Worm (Caenorhabditis elegans) whole organism, L2 larva: Measurements from ENCODE around the gene ckb-2.
"Not testable (repeated sequence)": the region's sequence is repeated elsewhere in the genome, so short reads cannot be mapped to it uniquely, and the experiment has no call there.

Source experiments
- C34F6.9 ChIP-seq: fragments of 150-350 bp; optimal IDR thresholded peaks from 2 replicates; lab custom pipeline; 2014; ENCODE audit warnings: missing biosample characterization, missing genetic modification characterization
- F13H6.1 ChIP-seq: sonication (generic microtip); optimal IDR thresholded peaks from 2 replicates; lab custom pipeline; 2016; ENCODE audit warnings: missing genetic modification characterization, missing compliant biosample characterization
- Y55F3AM.14 ChIP-seq: fragments of 200-800 bp; sonication (Bioruptor generic); optimal IDR thresholded peaks from 2 replicates; lab custom pipeline; 2018; ENCODE audit warnings: mild to moderate bottlenecking, missing genetic modification characterization, missing compliant biosample characterization
- ZK546.5 ChIP-seq: sonication (generic microtip); optimal IDR thresholded peaks from 2 replicates; lab custom pipeline; 2017; ENCODE audit warnings: missing biosample characterization, missing genetic modification characterization
- aly-2 ChIP-seq: fragments of 150-350 bp; optimal IDR thresholded peaks from 2 replicates; lab custom pipeline; 2014; ENCODE audit warnings: missing biosample characterization, missing genetic modification characterization
- blmp-1 ChIP-seq: sonication (generic microtip); optimal IDR thresholded peaks from 2 replicates; lab custom pipeline; 2017; ENCODE audit warnings: missing genetic modification characterization, mild to moderate bottlenecking, missing compliant biosample characterization, antibody characterized with exemption, moderate library complexity; ENCODE audit not compliant: insufficient read depth
- ceh-16 ChIP-seq: fragments of 150-350 bp; optimal IDR thresholded peaks from 2 replicates; lab custom pipeline; 2014; ENCODE audit warnings: missing biosample characterization, missing genetic modification characterization
- ceh-82 ChIP-seq: fragments of 150-350 bp; optimal IDR thresholded peaks from 2 replicates; lab custom pipeline; 2014; ENCODE audit warnings: missing biosample characterization, missing genetic modification characterization
- crh-2 ChIP-seq: sonication (generic microtip); optimal IDR thresholded peaks from 2 replicates; lab custom pipeline; 2017; ENCODE audit warnings: missing biosample characterization, missing genetic modification characterization
- elt-3 ChIP-seq: sonication (generic microtip); optimal IDR thresholded peaks from 2 replicates; lab custom pipeline; 2017; ENCODE audit warnings: missing biosample characterization, missing genetic modification characterization
- fos-1 ChIP-seq: fragments of 150-350 bp; optimal IDR thresholded peaks from 2 replicates; lab custom pipeline; 2014; ENCODE audit warnings: missing biosample characterization, missing genetic modification characterization
- gmeb-1 ChIP-seq: fragments of 150-350 bp; optimal IDR thresholded peaks from 2 replicates; lab custom pipeline; 2014; ENCODE audit warnings: missing biosample characterization, missing genetic modification characterization
- lin-11 ChIP-seq: fragments of 150-350 bp; sonication (generic microtip); optimal IDR thresholded peaks from 2 replicates; lab custom pipeline; 2014; ENCODE audit warnings: missing biosample characterization, missing genetic modification characterization, inconsistent platforms, mixed read lengths
- lin-13 ChIP-seq: fragments of 150-350 bp; optimal IDR thresholded peaks from 2 replicates; lab custom pipeline; 2014; ENCODE audit warnings: missing biosample characterization, missing genetic modification reagents, missing genetic modification characterization
- lsy-2 ChIP-seq, 2 experiments: fragments of 150-350 bp in 1 of 2; sonication (generic microtip) in 1 of 2; optimal IDR thresholded peaks; 2 replicates each; lab custom pipeline; 2014 to 2017; ENCODE audit warnings: missing biosample characterization in 2 of 2, missing genetic modification characterization in 2 of 2
- mab-5 ChIP-seq: fragments of 150-350 bp; optimal IDR thresholded peaks from 2 replicates; lab custom pipeline; 2014; ENCODE audit warnings: missing biosample characterization, missing genetic modification characterization
- mbf-1 ChIP-seq: sonication (generic microtip); optimal IDR thresholded peaks from 2 replicates; lab custom pipeline; 2017; ENCODE audit warnings: missing biosample characterization, missing genetic modification characterization
- mdl-1 ChIP-seq, 2 experiments: fragments of 150-350 bp in 1 of 2; sonication (generic microtip) in 1 of 2; optimal IDR thresholded peaks; 2 replicates each; lab custom pipeline; 2017; ENCODE audit warnings: missing biosample characterization in 2 of 2, missing genetic modification characterization in 2 of 2
- nhr-10 ChIP-seq: sonication (generic microtip); optimal IDR thresholded peaks from 2 replicates; lab custom pipeline; 2017; ENCODE audit warnings: missing biosample characterization, missing genetic modification characterization
- nhr-12 ChIP-seq: fragments of 150-350 bp; optimal IDR thresholded peaks from 2 replicates; lab custom pipeline; 2014; ENCODE audit warnings: missing biosample characterization, missing genetic modification characterization
- nhr-129 ChIP-seq: fragments of 150-350 bp; optimal IDR thresholded peaks from 2 replicates; lab custom pipeline; 2014; ENCODE audit warnings: missing biosample characterization, missing genetic modification characterization
- nhr-21 ChIP-seq: fragments of 150-350 bp; optimal IDR thresholded peaks from 2 replicates; lab custom pipeline; 2014; ENCODE audit warnings: missing biosample characterization, missing genetic modification characterization
- nhr-23 ChIP-seq: fragments of 150-350 bp; optimal IDR thresholded peaks from 2 replicates; lab custom pipeline; 2014; ENCODE audit warnings: missing biosample characterization, missing genetic modification reagents, missing genetic modification characterization
- nhr-25 ChIP-seq: fragments of 150-350 bp; sonication (generic microtip); optimal IDR thresholded peaks from 3 replicates; lab custom pipeline; 2014; ENCODE audit warnings: missing biosample characterization, missing genetic modification characterization
- nhr-6 ChIP-seq: fragments of 150-350 bp; optimal IDR thresholded peaks from 2 replicates; lab custom pipeline; 2014; ENCODE audit warnings: missing biosample characterization, missing genetic modification characterization
- nhr-77 ChIP-seq: fragments of 150-350 bp; optimal IDR thresholded peaks from 2 replicates; lab custom pipeline; 2014; ENCODE audit warnings: missing biosample characterization, missing genetic modification characterization
- peb-1 ChIP-seq: fragments of 150-350 bp; optimal IDR thresholded peaks from 2 replicates; lab custom pipeline; 2014; ENCODE audit warnings: missing biosample characterization, missing genetic modification characterization
- sem-4 ChIP-seq: fragments of 150-350 bp; optimal IDR thresholded peaks from 2 replicates; lab custom pipeline; 2014; ENCODE audit warnings: missing biosample characterization, missing genetic modification reagents, missing genetic modification characterization
- sma-3 ChIP-seq: sonication (generic microtip); optimal IDR thresholded peaks from 2 replicates; lab custom pipeline; 2016; ENCODE audit warnings: missing genetic modification reagents, missing genetic modification characterization, missing compliant biosample characterization
- sma-9 ChIP-seq, 2 experiments: fragments of 150-350 bp in 1 of 2; sonication (generic microtip) in 1 of 2; optimal IDR thresholded peaks; 2 replicates each; lab custom pipeline; 2014 to 2016; ENCODE audit warnings: missing genetic modification characterization in 2 of 2, mild to moderate bottlenecking in 1 of 2, missing biosample characterization in 1 of 2, missing compliant biosample characterization in 1 of 2, missing genetic modification reagents in 1 of 2, moderate library complexity in 1 of 2
- snpc-4 ChIP-seq: fragments of 150-350 bp; optimal IDR thresholded peaks from 2 replicates; lab custom pipeline; 2014; ENCODE audit warnings: missing biosample characterization, missing genetic modification characterization
- unc-55 ChIP-seq: fragments of 150-350 bp; sonication (generic microtip); optimal IDR thresholded peaks from 3 replicates; lab custom pipeline; 2014; ENCODE audit warnings: missing biosample characterization, missing genetic modification reagents, missing genetic modification characterization
- ztf-11 ChIP-seq: sonication (generic microtip); optimal IDR thresholded peaks from 2 replicates; lab custom pipeline; 2017; ENCODE audit warnings: missing biosample characterization, missing genetic modification characterization

The ckb-2 gene

DNA sequence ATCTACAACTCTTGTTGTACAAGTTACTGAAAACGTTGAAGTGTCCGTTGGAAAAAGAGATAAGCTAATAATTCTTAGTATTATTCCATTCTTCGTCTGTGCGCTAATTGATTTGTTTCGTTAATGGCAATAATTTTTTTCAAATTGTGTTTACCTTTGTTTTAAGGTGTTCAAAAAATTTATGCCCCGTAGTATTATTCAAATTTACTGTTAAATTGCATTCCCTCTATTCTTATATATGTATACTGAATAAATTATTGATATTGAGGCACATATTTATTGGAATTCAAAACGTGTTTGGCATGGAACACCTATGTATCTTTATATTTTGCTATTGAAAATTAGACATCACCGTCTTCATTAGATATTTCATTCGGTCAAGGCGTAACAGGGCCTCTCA is 7.1 kb downstream of the ckb-2 start, which contains the start of gene pals-26:
Gene pals-26, plus strand, starts transcription at position 301 of the 400 bp plus-strand sequence.
- no peak for TF ChIP-seq ztf-11 (tag; lab: Kevin White, UChicago)
- TF ChIP-seq blmp-1 (tag; lab: Kevin White, UChicago) = no peak
- no peak for TF ChIP-seq nhr-12 (tag; lab: Kevin White, UChicago)
- no peak for TF ChIP-seq nhr-6 (tag; lab: Kevin White, UChicago)
- no peak for TF ChIP-seq sma-9 (GFP tag; optimal IDR thresholded peaks at IDR 0.05; lab: Kevin White, UChicago)
- TF ChIP-seq sma-9 (tag; optimal IDR thresholded peaks at IDR 0.05; lab: Kevin White, UChicago) = no peak
- no peak for TF ChIP-seq C34F6.9 (tag; lab: Kevin White, UChicago)
- TF ChIP-seq snpc-4 = no peak
- TF ChIP-seq mbf-1 (tag; lab: Kevin White, UChicago) = no peak
- no peak for TF ChIP-seq lsy-2 (tag; optimal IDR thresholded peaks at IDR 0.05; lab: Kevin White, UChicago)

DNA sequence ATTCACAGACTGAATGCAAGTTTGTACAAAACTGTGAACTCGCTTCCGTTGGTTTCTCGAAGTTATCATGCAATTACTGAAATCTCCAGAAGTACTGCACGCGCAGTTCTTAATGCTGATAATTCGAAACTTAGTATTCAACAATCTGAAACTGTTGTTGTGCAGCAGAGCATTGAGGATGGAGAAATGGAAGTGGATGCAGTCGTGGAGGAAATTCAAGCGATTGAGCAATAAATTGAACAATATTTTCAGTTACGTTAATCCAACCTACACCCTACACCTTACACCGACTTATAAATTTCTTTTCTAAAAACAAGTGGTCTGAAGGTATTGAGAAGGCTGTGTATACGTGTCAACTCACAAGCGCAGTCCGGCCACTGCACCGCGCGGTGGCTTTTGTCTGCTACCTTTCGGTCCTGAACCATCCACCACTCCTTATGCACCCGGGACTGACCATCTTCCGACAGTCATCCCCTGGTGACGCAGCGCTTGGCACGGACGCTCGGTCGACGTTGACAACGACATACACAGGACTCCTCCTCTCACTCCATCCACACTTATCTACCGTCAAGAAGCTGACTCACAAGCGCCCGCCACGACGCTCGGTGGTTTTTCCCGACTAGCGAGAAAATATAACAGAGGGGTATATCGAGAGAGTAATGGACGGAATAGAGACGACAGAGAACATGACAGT is 11.0 kb downstream of the ckb-2 start:
- TF ChIP-seq mbf-1 (tag; lab: Kevin White, UChicago) (peak; percentile 26), sma-9 (GFP tag; optimal IDR thresholded peaks at IDR 0.05; lab: Kevin White, UChicago) (peak; percentile 33), ceh-16 (peak; percentile 9), nhr-129 (tag; lab: Kevin White, UChicago) (peak; percentile 46), crh-2 (tag; lab: Kevin White, UChicago) (peak; percentile 56), nhr-25 (tag; lab: Kevin White, UChicago) (peak; percentile 47), C34F6.9 (tag; lab: Kevin White, UChicago) (peak; percentile 20), sem-4 (tag; lab: Kevin White, UChicago) (peak; percentile 8), nhr-6 (tag; lab: Kevin White, UChicago) (peak; percentile 25), F13H6.1 (peak; percentile 53), sma-3 (GFP tag; lab: Kevin White, UChicago) (peak; percentile 58), gmeb-1 (tag; lab: Kevin White, UChicago) (peak; percentile 35), lsy-2 (tag; optimal IDR thresholded peaks at IDR 0.05; lab: Kevin White, UChicago) (peak in 1 of 2 experiments; percentile 62), unc-55 (GFP tag; lab: Kevin White, UChicago) (peak; percentile 34), lin-13 (GFP tag; lab: Kevin White, UChicago) (peak; percentile 65), fos-1 (peak; percentile 62), nhr-21 (tag; lab: Kevin White, UChicago) (peak; percentile 63), Y55F3AM.14 (GFP tag; lab: Kevin White, UChicago) (peak; percentile 32)
- not testable (repeated sequence) for TF ChIP-seq sma-9 (tag; optimal IDR thresholded peaks at IDR 0.05; lab: Kevin White, UChicago)

DNA sequence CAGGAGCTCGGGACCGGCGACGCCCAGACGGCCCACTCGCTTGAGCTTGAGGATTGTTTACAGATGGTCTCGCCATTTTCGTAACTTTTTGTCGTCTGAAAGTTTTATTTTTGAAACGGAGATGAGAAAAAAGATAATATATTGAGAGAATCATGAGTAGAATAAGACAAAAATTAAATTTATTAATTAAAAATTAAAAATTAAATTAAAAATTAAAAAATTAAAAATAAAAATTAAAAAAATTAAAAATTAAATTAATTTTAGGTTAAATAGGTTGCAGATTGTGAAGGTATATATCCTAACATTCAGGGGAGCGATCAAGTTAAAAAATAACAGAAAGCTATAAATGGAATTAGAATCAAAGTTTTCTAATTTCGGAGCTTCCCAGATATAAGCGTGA is 12.0 kb downstream of the ckb-2 start, which contains the start of gene B0284.3:
Gene B0284.3, minus strand, starts transcription at position 101 of the 400 bp plus-strand sequence.
- TF ChIP-seq peb-1 (tag; lab: Kevin White, UChicago) (no peak), mab-5 (tag; lab: Kevin White, UChicago) (no peak), lin-11 (tag; lab: Kevin White, UChicago) (no peak), ceh-82 (tag; lab: Kevin White, UChicago) (no peak), ceh-16 (no peak), aly-2 (no peak), ZK546.5 (tag; lab: Kevin White, UChicago) (no peak), gmeb-1 (tag; lab: Kevin White, UChicago) (no peak), nhr-129 (tag; lab: Kevin White, UChicago) (no peak), lsy-2 (tag; optimal IDR thresholded peaks at IDR 0.05; lab: Kevin White, UChicago) (no peak), mbf-1 (tag; lab: Kevin White, UChicago) (no peak), mdl-1 (tag; optimal IDR thresholded peaks at IDR 0.05; lab: Kevin White, UChicago) (no peak), F13H6.1 (no peak), sem-4 (tag; lab: Kevin White, UChicago) (no peak), C34F6.9 (tag; lab: Kevin White, UChicago) (no peak), nhr-6 (tag; lab: Kevin White, UChicago) (no peak), nhr-10 (no peak)
- TF ChIP-seq, all 48 proteins: peak for 0

DNA sequence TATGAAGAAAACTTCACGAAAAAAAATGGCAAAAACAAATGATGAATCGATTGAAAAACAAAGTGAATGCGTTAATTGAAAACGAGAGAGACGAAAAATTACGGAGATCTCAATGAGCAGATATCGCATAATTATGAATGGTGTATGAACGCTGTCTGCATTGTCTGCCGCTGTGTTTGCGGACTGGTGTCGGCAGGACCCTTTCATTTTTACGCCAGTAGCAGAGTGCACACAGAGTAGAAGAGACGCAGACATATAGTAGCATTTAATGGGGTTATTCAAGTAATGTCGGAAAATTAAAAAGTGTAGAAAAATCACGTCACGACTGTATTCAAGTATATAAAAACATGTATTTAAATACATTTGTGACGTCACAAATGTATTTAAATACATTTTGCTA is 13.1 kb downstream of the ckb-2 start:
- TF ChIP-seq mdl-1 (tag; optimal IDR thresholded peaks at IDR 0.05; lab: Kevin White, UChicago) (no peak), elt-3 (tag; lab: Kevin White, UChicago) (no peak), gmeb-1 (tag; lab: Kevin White, UChicago) (no peak), sma-9 (GFP tag; optimal IDR thresholded peaks at IDR 0.05; lab: Kevin White, UChicago) (no peak), sma-9 (tag; optimal IDR thresholded peaks at IDR 0.05; lab: Kevin White, UChicago) (no peak), nhr-23 (tag; lab: Kevin White, UChicago) (no peak), nhr-77 (tag; lab: Kevin White, UChicago) (no peak), C34F6.9 (tag; lab: Kevin White, UChicago) (peak; percentile 20)
- TF ChIP-seq, all 48 proteins: peak for 1
